Worm (Caenorhabditis elegans): ENCODE data around the gene C55A6.3.

Gene C55A6.3

DNA sequence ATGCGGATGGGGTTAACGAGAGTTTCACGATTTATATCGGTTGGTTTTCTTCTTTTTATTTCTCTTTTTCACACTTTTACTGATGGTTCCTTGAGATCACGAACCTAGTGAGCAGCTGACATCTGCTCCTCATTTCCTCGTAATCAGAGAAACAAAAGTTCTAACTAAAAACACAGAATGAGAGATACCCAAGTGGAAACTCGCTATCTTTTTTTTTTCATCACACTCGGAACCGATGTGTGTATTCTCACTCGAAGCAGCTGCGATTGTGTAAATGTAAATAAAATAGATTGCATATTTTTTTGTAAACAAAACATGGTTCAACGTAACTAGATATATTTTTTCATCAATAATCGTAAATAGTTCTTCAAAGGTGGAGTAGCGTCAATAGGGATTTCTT, 7.0 kb downstream of the C55A6.3 start:
- TF ChIP-seq scrt-1 (GFP tag; IDR thresholded peaks at IDR 0.05) (no peak), F13C5.2 (tag; optimal IDR thresholded peaks at IDR 0.05) (no peak), tbx-37 (GFP tag; conservative IDR thresholded peaks at IDR 0.05) (no peak), ama-1 (optimal IDR thresholded peaks at IDR 0.05) (no peak), tbx-11 (GFP tag; IDR thresholded peaks at IDR 0.05) (no peak), ceh-36 (tag; optimal IDR thresholded peaks at IDR 0.05) (no peak), ceh-13 (GFP tag; optimal IDR thresholded peaks at IDR 0.05) (no peak), B0310.2 (tag; optimal IDR thresholded peaks at IDR 0.05) (no peak), ets-7 (tag; optimal IDR thresholded peaks at IDR 0.05) (no peak), aly-1 (tag; optimal IDR thresholded peaks at IDR 0.05) (no peak), hnd-1 (tag; optimal IDR thresholded peaks at IDR 0.05) (no peak), hmbx-1 (tag; optimal IDR thresholded peaks at IDR 0.05) (no peak), sea-1 (GFP tag; conservative IDR thresholded peaks at IDR 0.05) (no peak), flt-1 (GFP tag; IDR thresholded peaks at IDR 0.05) (no peak), pes-1 (GFP tag; IDR thresholded peaks at IDR 0.05) (no peak), hmg-4 (GFP tag; optimal IDR thresholded peaks at IDR 0.05) (no peak), tra-4 (tag; optimal IDR thresholded peaks at IDR 0.05) (no peak)

DNA sequence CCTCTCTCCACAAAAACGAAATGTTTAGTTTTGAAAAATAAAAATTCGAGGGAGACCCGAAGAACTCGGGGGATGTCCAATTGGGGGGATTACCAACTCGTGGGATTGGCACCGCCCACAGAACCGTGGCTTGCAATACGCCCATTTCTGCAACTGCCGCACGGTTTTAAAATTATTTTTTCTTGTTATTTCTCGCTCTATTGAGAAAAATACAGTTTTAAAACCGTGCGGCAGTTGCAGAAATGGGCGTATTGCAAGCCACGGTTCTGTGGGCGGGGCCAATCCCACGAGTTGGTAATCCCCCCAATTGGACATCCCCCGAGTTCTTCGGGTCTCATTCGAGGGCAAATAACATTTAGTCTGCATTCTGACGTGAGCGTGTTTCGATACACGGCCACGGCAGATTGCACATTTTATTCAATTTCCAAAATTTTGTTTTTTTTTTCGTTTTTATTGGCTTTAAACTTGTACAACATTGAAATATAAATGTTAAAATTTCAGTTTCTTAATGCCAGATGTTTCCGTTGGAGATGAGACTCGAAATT, 8.4 kb downstream of the C55A6.3 start, which contains the start of the genes C55A6.1 and C55A6.10:
Gene C55A6.1, minus strand, starts transcription at position 116 of the 545 bp plus-strand sequence.
Gene C55A6.10, plus strand, starts transcription at position 495 of the 545 bp plus-strand sequence.
- TF ChIP-seq tbx-11 (GFP tag; IDR thresholded peaks at IDR 0.05) = peak; percentile 62; the same call in 1 of the 2 replicates
- peak; percentile 15 for TF ChIP-seq ets-7 (tag; optimal IDR thresholded peaks at IDR 0.05)
- 0 out of 2 replicates have a peak, but pooled peaks have one; percentile 53 for TF ChIP-seq scrt-1 (GFP tag; IDR thresholded peaks at IDR 0.05)
- peak; percentile 57; the same call in 1 of the 2 replicates for TF ChIP-seq sea-1 (GFP tag; conservative IDR thresholded peaks at IDR 0.05)

DNA sequence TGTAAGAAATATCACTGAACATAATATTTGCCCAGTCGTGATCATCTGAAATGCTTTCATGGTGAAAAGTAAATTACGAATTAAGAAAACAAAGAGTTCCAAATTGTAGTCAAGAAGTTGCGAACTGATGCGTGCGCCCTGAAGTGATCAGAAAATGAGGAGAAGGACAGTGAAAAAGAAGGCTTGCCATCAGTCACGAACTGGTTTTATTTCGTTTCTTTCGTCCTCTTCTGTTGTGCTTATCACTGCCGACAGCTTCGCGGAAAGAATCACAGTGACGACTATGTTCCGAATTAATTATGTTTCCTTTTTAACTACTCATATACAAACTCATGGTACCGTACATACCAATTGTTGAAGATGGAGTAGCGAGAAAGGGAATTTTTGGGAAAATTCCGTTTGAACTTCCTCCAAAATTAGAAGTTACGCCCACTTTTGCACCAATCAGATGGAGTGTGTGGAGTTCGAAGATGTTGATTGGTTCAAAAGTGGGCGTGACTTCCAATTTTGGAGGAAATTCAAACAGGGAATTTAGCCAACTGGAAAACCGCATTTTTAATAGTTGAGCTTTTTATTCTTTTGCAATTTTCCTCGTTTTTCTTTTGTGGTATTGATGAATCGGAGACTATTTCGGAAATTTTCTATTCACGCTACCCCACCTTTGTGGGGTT, 10.1 kb downstream of the C55A6.3 start, which contains the start of gene C55A6.12:
Gene C55A6.12, minus strand, starts transcription at position 51 of the 671 bp plus-strand sequence.
- no peak for TF ChIP-seq ama-1 (optimal IDR thresholded peaks at IDR 0.05)
- no peak for TF ChIP-seq ceh-13 (GFP tag; optimal IDR thresholded peaks at IDR 0.05)
- no peak for TF ChIP-seq ceh-36 (tag; optimal IDR thresholded peaks at IDR 0.05)
- TF ChIP-seq tbx-37 (GFP tag; conservative IDR thresholded peaks at IDR 0.05) = no peak
- no peak for TF ChIP-seq aly-1 (tag; optimal IDR thresholded peaks at IDR 0.05)
- TF ChIP-seq ets-7 (tag; optimal IDR thresholded peaks at IDR 0.05) = no peak

DNA sequence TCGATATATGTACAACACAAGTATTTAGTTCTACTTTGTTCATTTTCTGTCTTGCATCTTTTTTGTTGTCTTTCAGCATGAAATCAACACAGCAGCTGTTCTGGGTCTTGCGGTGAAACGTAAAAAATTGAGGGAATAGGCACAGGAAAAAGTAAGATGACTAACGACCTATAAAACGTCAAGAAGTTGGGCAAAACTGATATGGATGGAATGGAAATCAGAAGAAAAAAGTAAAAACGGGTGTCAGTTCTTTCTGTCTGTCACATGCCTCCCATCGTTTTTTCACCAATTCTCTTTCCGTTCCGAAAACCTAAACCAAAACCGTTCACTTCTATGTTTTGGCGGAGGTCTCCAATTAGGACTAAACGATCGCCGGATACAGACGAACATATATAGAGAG, 12.4 kb downstream of the C55A6.3 start:
- TF ChIP-seq sea-1 (GFP tag; conservative IDR thresholded peaks at IDR 0.05) (no peak), scrt-1 (GFP tag; IDR thresholded peaks at IDR 0.05) (no peak), B0310.2 (tag; optimal IDR thresholded peaks at IDR 0.05) (no peak), hmbx-1 (tag; optimal IDR thresholded peaks at IDR 0.05) (no peak), ceh-13 (GFP tag; optimal IDR thresholded peaks at IDR 0.05) (no peak), ceh-36 (tag; optimal IDR thresholded peaks at IDR 0.05) (no peak), pes-1 (GFP tag; IDR thresholded peaks at IDR 0.05) (no peak), tra-4 (tag; optimal IDR thresholded peaks at IDR 0.05) (no peak), tbx-37 (GFP tag; conservative IDR thresholded peaks at IDR 0.05) (no peak), ama-1 (optimal IDR thresholded peaks at IDR 0.05) (no peak), aly-1 (tag; optimal IDR thresholded peaks at IDR 0.05) (no peak)

DNA sequence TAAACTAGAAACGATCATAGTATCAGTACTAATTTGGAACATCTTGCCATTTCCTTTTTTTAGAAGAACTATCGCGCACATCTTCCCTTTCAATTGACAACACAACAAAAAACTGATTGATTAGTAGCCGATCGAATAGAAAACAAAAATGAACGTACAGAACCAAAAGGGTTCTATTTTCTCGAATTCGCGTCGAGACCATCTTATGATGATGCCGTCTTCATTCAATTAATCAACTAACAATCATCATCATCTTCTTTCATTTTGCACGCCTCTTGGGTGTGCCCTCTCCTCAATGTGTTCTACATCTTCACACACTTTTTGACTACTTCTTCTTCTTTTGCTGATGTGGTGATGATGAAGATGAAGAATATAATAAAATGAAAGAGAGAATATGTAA, 13.5 kb downstream of the C55A6.3 start:
- no peak for TF ChIP-seq ets-7 (tag; optimal IDR thresholded peaks at IDR 0.05)
- TF ChIP-seq aly-1 (tag; optimal IDR thresholded peaks at IDR 0.05) = no peak
- TF ChIP-seq hmbx-1 (tag; optimal IDR thresholded peaks at IDR 0.05) = no peak
- TF ChIP-seq ama-1 (optimal IDR thresholded peaks at IDR 0.05) = no peak
- TF ChIP-seq flt-1 (GFP tag; IDR thresholded peaks at IDR 0.05) = no peak
- TF ChIP-seq tra-4 (tag; optimal IDR thresholded peaks at IDR 0.05) = no peak
- TF ChIP-seq sea-1 (GFP tag; conservative IDR thresholded peaks at IDR 0.05) = no peak
- no peak for TF ChIP-seq hmg-4 (GFP tag; optimal IDR thresholded peaks at IDR 0.05)
- TF ChIP-seq ceh-36 (tag; optimal IDR thresholded peaks at IDR 0.05) = no peak
- TF ChIP-seq pes-1 (GFP tag; IDR thresholded peaks at IDR 0.05) = no peak
- TF ChIP-seq tbx-11 (GFP tag; IDR thresholded peaks at IDR 0.05) = no peak
- TF ChIP-seq tbx-37 (GFP tag; conservative IDR thresholded peaks at IDR 0.05) = no peak
- no peak for TF ChIP-seq F13C5.2 (tag; optimal IDR thresholded peaks at IDR 0.05)
- no peak for TF ChIP-seq scrt-1 (GFP tag; IDR thresholded peaks at IDR 0.05)
- no peak for TF ChIP-seq ceh-13 (GFP tag; optimal IDR thresholded peaks at IDR 0.05)
- TF ChIP-seq hnd-1 (tag; optimal IDR thresholded peaks at IDR 0.05) = no peak
- no peak for TF ChIP-seq B0310.2 (tag; optimal IDR thresholded peaks at IDR 0.05)

DNA sequence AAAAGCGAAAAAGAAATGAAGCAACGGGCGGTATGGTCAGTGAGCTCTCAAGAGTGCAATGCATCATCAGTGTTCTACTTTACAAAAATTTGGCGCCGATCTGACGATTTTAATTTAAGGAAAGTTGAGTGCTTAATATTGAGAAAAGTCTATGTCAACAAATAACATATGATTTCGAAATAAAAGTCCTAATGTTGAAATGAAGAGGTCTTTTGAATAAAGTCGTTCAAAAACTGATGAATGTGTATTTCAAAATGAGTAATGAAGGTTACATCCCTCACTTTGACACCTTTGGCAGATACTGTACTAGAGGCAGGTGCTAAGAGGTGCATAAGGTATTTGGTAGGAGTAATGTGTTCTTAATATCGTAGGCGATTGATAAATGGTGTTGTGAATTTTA, 15.9 kb downstream of the C55A6.3 start:
- no peak for TF ChIP-seq tra-4 (tag; optimal IDR thresholded peaks at IDR 0.05)
- no peak for TF ChIP-seq hmbx-1 (tag; optimal IDR thresholded peaks at IDR 0.05)
- TF ChIP-seq tbx-11 (GFP tag; IDR thresholded peaks at IDR 0.05) = no peak
- no peak for TF ChIP-seq ceh-36 (tag; optimal IDR thresholded peaks at IDR 0.05)
- no peak for TF ChIP-seq sea-1 (GFP tag; conservative IDR thresholded peaks at IDR 0.05)

DNA sequence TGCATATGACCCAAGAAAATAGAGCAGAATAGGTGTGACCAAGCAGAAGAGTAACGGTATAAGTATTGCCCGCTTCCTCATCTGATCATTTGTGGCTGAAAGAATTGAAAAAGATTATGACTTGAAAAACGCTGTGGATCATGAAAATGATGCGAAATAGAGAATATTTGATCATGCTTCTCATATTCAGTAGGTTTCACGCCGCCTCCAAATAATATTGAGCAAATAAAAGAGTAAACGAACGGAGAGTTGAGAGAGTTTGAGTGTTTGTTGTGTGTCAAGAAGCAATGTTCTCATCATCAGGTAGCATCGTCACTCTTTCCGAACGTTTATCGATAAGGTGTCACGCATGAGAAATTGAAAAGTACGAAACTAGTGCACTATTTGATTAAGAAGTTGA, 17.0 kb downstream of the C55A6.3 start, which contains the start of gene htrl-1:
Gene htrl-1, minus strand, starts transcription at position 101 of the 400 bp plus-strand sequence.
- TF ChIP-seq aly-1 (tag; optimal IDR thresholded peaks at IDR 0.05) (no peak), sea-1 (GFP tag; conservative IDR thresholded peaks at IDR 0.05) (no peak), B0310.2 (tag; optimal IDR thresholded peaks at IDR 0.05) (no peak), hmg-4 (GFP tag; optimal IDR thresholded peaks at IDR 0.05) (no peak), hmbx-1 (tag; optimal IDR thresholded peaks at IDR 0.05) (no peak), scrt-1 (GFP tag; IDR thresholded peaks at IDR 0.05) (no peak), flt-1 (GFP tag; IDR thresholded peaks at IDR 0.05) (no peak), hnd-1 (tag; optimal IDR thresholded peaks at IDR 0.05) (no peak), ama-1 (optimal IDR thresholded peaks at IDR 0.05) (no peak), F13C5.2 (tag; optimal IDR thresholded peaks at IDR 0.05) (no peak), tbx-37 (GFP tag; conservative IDR thresholded peaks at IDR 0.05) (no peak), ceh-13 (GFP tag; optimal IDR thresholded peaks at IDR 0.05) (no peak), tra-4 (tag; optimal IDR thresholded peaks at IDR 0.05) (no peak), ceh-36 (tag; optimal IDR thresholded peaks at IDR 0.05) (no peak), tbx-11 (GFP tag; IDR thresholded peaks at IDR 0.05) (no peak), ets-7 (tag; optimal IDR thresholded peaks at IDR 0.05) (no peak), pes-1 (GFP tag; IDR thresholded peaks at IDR 0.05) (no peak)
